Fruit fly (Drosophila melanogaster) whole organism, embryonic: ENCODE results near the gene Prx1.
A peak's percentile ranks its signal among the peaks of the same experiment; 100 is the strongest.

Source experiments
- Bgb ChIP-seq: fragments of 200-800 bp; sonication (Bioruptor generic); IDR thresholded peaks from 2 replicates; pipeline ENCODE4 v1.3.6; 2022; ENCODE audit warnings: missing biosample characterization, missing genetic modification characterization; ENCODE audit not compliant: partially characterized antibody
- CG10431 ChIP-seq: fragments of 200-800 bp; sonication (Bioruptor generic); optimal IDR thresholded peaks from 3 replicates; lab custom pipeline; 2018; ENCODE audit warnings: missing biosample characterization, mild to moderate bottlenecking, missing genetic modification characterization
- CG12942 ChIP-seq: fragments of 200-800 bp; sonication (Bioruptor generic); optimal IDR thresholded peaks from 3 replicates; lab custom pipeline; 2016; ENCODE audit warnings: missing biosample characterization, missing genetic modification characterization
- CG18262 ChIP-seq: fragments of 200-800 bp; optimal IDR thresholded peaks from 3 replicates; lab custom pipeline; 2019; ENCODE audit warnings: missing biosample characterization, mild to moderate bottlenecking, missing genetic modification characterization, moderate library complexity
- CG1832 ChIP-seq: fragments of 200-800 bp; sonication (Bioruptor generic); optimal IDR thresholded peaks from 2 replicates; lab custom pipeline; 2017; ENCODE audit warnings: missing biosample characterization, mild to moderate bottlenecking, missing genetic modification characterization, inconsistent platforms
- CG2199 ChIP-seq: fragments of 200-800 bp; sonication (Bioruptor generic); IDR thresholded peaks from 3 replicates; pipeline ENCODE4 v1.3.6; 2022; ENCODE audit warnings: missing biosample characterization, missing genetic modification characterization
- CG31365 ChIP-seq: fragments of 200-800 bp; sonication (Bioruptor generic); optimal IDR thresholded peaks from 2 replicates; lab custom pipeline; 2018; ENCODE audit warnings: missing biosample characterization, mild to moderate bottlenecking, missing genetic modification characterization
- CG3281 ChIP-seq: fragments of 200-800 bp; sonication (Bioruptor generic); optimal IDR thresholded peaks from 3 replicates; lab custom pipeline; 2017; ENCODE audit warnings: missing biosample characterization, mild to moderate bottlenecking, missing genetic modification characterization
- CG3838 ChIP-seq: fragments of 200-800 bp; sonication (Bioruptor generic); optimal IDR thresholded peaks from 3 replicates; lab custom pipeline; 2016; ENCODE audit warnings: missing biosample characterization, missing genetic modification characterization
- CG43689 ChIP-seq: fragments of 200-800 bp; sonication (Bioruptor generic); IDR thresholded peaks from 2 replicates; pipeline ENCODE4 v1.3.6; 2022; ENCODE audit warnings: missing biosample characterization, missing genetic modification characterization
- CG4820 ChIP-seq: fragments of 200-800 bp; sonication (Bioruptor generic); optimal IDR thresholded peaks from 3 replicates; lab custom pipeline; 2016; ENCODE audit warnings: missing biosample characterization, missing genetic modification characterization
- CG5180 ChIP-seq: fragments of 200-800 bp; sonication (Bioruptor generic); optimal IDR thresholded peaks from 3 replicates; lab custom pipeline; 2017; ENCODE audit warnings: missing biosample characterization, missing genetic modification characterization, mild to moderate bottlenecking, moderate library complexity, missing genetic modification reagents
- CG6254 ChIP-seq: fragments of 200-800 bp; sonication (Bioruptor generic); optimal IDR thresholded peaks from 3 replicates; lab custom pipeline; 2017; ENCODE audit warnings: mild to moderate bottlenecking, missing biosample characterization, missing genetic modification reagents, missing genetic modification characterization
- CG7357 ChIP-seq: fragments of 200-800 bp; sonication (Bioruptor generic); IDR thresholded peaks from 3 replicates; pipeline ENCODE4 v1.3.6; 2022; ENCODE audit warnings: missing biosample characterization, missing genetic modification characterization
- CG7556 ChIP-seq: fragments of 200-800 bp; sonication (Bioruptor generic); optimal IDR thresholded peaks from 2 replicates; lab custom pipeline; 2017; ENCODE audit warnings: missing biosample characterization, mild to moderate bottlenecking, missing genetic modification characterization
- CG7839 ChIP-seq: fragments of 200-800 bp; sonication (Bioruptor generic); optimal IDR thresholded peaks from 3 replicates; lab custom pipeline; 2018; ENCODE audit warnings: missing biosample characterization, mild to moderate bottlenecking, missing genetic modification characterization, moderate library complexity
- CG8478 ChIP-seq: fragments of >200 bp; optimal IDR thresholded peaks from 2 replicates; lab custom pipeline; 2018
- CG9609 ChIP-seq: fragments of 200-800 bp; sonication (Bioruptor generic); optimal IDR thresholded peaks from 3 replicates; lab custom pipeline; 2016; ENCODE audit warnings: missing biosample characterization, missing genetic modification characterization
- CHES-1-like ChIP-seq: fragments of 200-800 bp; sonication (Bioruptor generic); optimal IDR thresholded peaks from 2 replicates; lab custom pipeline; 2016; ENCODE audit warnings: missing biosample characterization, missing genetic modification characterization
- Dfd ChIP-seq, 2 experiments: fragments of >200 bp; optimal IDR thresholded peaks; 2 replicates each; lab custom pipeline; 2017; ENCODE audit warnings: missing biosample characterization in 2 of 2, missing genetic modification characterization in 2 of 2
- E2f1 ChIP-seq: fragments of 200-800 bp; sonication (Bioruptor generic); IDR thresholded peaks from 2 replicates; pipeline ENCODE4 v1.3.6; 2022; ENCODE audit warnings: missing biosample characterization, missing genetic modification characterization
- Eip74EF ChIP-seq, 2 experiments: fragments of 200-800 bp in 1 of 2; fragments of >200 bp in 1 of 2; sonication (Bioruptor generic) in 1 of 2; optimal IDR thresholded peaks; 2 replicates each; lab custom pipeline; 2017 to 2019; ENCODE audit warnings: missing biosample characterization in 2 of 2, missing genetic modification characterization in 2 of 2, mild to moderate bottlenecking in 1 of 2, moderate library complexity in 1 of 2
- HHEX ChIP-seq: fragments of 200-800 bp; sonication (Bioruptor generic); optimal IDR thresholded peaks from 3 replicates; lab custom pipeline; 2017; ENCODE audit warnings: missing biosample characterization, mild to moderate bottlenecking, missing genetic modification characterization, missing genetic modification reagents
- Hey ChIP-seq: fragments of 200-800 bp; sonication (Bioruptor generic); optimal IDR thresholded peaks from 3 replicates; lab custom pipeline; 2018; ENCODE audit warnings: missing biosample characterization, mild to moderate bottlenecking, missing genetic modification characterization
- Hmx ChIP-seq: fragments of 200-800 bp; sonication (Bioruptor generic); optimal IDR thresholded peaks from 2 replicates; lab custom pipeline; 2016; ENCODE audit warnings: missing biosample characterization, missing genetic modification characterization
- Taf1 ChIP-seq: fragments of 200-800 bp; sonication (Bioruptor generic); IDR thresholded peaks from 2 replicates; pipeline ENCODE4 v1.3.6; 2022; ENCODE audit warnings: missing biosample characterization, missing genetic modification characterization
- Xbp1 ChIP-seq: fragments of 200-800 bp; sonication (Bioruptor generic); optimal IDR thresholded peaks from 3 replicates; lab custom pipeline; 2016; ENCODE audit warnings: missing biosample characterization, mild to moderate bottlenecking, missing genetic modification characterization
- Xrp1 ChIP-seq: fragments of 200-800 bp; sonication (Bioruptor generic); IDR thresholded peaks from 2 replicates; pipeline ENCODE4 v1.3.6; 2022; ENCODE audit warnings: missing biosample characterization, missing genetic modification characterization
- abd-A ChIP-seq: fragments of 200-800 bp; sonication (Bioruptor generic); optimal IDR thresholded peaks from 3 replicates; lab custom pipeline; 2019; ENCODE audit warnings: missing biosample characterization, mild to moderate bottlenecking, missing genetic modification characterization, moderate library complexity
- ash1 ChIP-seq: fragments of 200-800 bp; sonication (Bioruptor generic); optimal IDR thresholded peaks from 2 replicates; lab custom pipeline; 2018; ENCODE audit warnings: missing biosample characterization, mild to moderate bottlenecking, missing genetic modification characterization
- bab2 ChIP-seq: fragments of 200-800 bp; sonication (Bioruptor generic); optimal IDR thresholded peaks from 2 replicates; lab custom pipeline; 2016; ENCODE audit warnings: missing biosample characterization, missing genetic modification characterization
- bbx ChIP-seq: fragments of 200-800 bp; sonication (Bioruptor generic); IDR thresholded peaks from 2 replicates; pipeline ENCODE4 v1.3.6; 2022; ENCODE audit warnings: missing biosample characterization, missing genetic modification characterization; ENCODE audit not compliant: partially characterized antibody
- br ChIP-seq: fragments of >200 bp; optimal IDR thresholded peaks from 2 replicates; lab custom pipeline; 2017
- crp ChIP-seq, 2 experiments: fragments of 200-800 bp; sonication (Bioruptor generic); optimal IDR thresholded peaks; 2 replicates in 1 of 2; 3 replicates in 1 of 2; lab custom pipeline; 2017; ENCODE audit warnings: missing biosample characterization in 2 of 2, missing genetic modification characterization in 2 of 2, mild to moderate bottlenecking in 1 of 2, moderate library complexity in 1 of 2
- danr ChIP-seq: fragments of 200-800 bp; sonication (Bioruptor generic); IDR thresholded peaks from 2 replicates; pipeline ENCODE4 v1.3.6; 2022; ENCODE audit warnings: missing biosample characterization, missing genetic modification characterization
- disco-r ChIP-seq: fragments of 200-800 bp; sonication (Bioruptor generic); optimal IDR thresholded peaks from 2 replicates; lab custom pipeline; 2016; ENCODE audit warnings: missing biosample characterization, missing genetic modification characterization
- dmrt11E ChIP-seq: fragments of 200-800 bp; sonication (Bioruptor generic); optimal IDR thresholded peaks from 3 replicates; lab custom pipeline; 2018; ENCODE audit warnings: missing biosample characterization, mild to moderate bottlenecking, missing genetic modification characterization, moderate library complexity
- dmrt99B ChIP-seq: fragments of 200-800 bp; sonication (Bioruptor generic); optimal IDR thresholded peaks from 2 replicates; lab custom pipeline; 2018; ENCODE audit warnings: missing biosample characterization, mild to moderate bottlenecking, missing genetic modification characterization, moderate library complexity
- esg ChIP-seq: fragments of 200-800 bp; sonication (Bioruptor generic); conservative IDR thresholded peaks from 2 replicates; pipeline ENCODE4 v1.3.6; 2022; ENCODE audit warnings: missing biosample characterization, missing genetic modification characterization
- ftz-f1 ChIP-seq: fragments of 200-800 bp; sonication (Bioruptor generic); optimal IDR thresholded peaks from 2 replicates; lab custom pipeline; 2016; ENCODE audit warnings: missing biosample characterization, missing genetic modification characterization
- grn ChIP-seq: fragments of 200-800 bp; sonication (Bioruptor generic); optimal IDR thresholded peaks from 3 replicates; lab custom pipeline; 2017; ENCODE audit warnings: missing biosample characterization, missing genetic modification characterization
- hb ChIP-seq: fragments of 200-800 bp; sonication (Bioruptor generic); IDR thresholded peaks from 3 replicates; pipeline ENCODE4 v1.3.6; 2022; ENCODE audit warnings: missing biosample characterization, missing genetic modification characterization; ENCODE audit not compliant: partially characterized antibody
- ken ChIP-seq: fragments of 200-800 bp; sonication (Bioruptor generic); IDR thresholded peaks from 3 replicates; pipeline ENCODE4 v1.3.6; 2022; ENCODE audit warnings: missing biosample characterization, missing genetic modification characterization
- psq ChIP-seq: fragments of 200-800 bp; sonication (Bioruptor generic); optimal IDR thresholded peaks from 2 replicates; lab custom pipeline; 2017; ENCODE audit warnings: missing biosample characterization, missing genetic modification characterization
- sim ChIP-seq: fragments of 200-800 bp; sonication (Bioruptor generic); IDR thresholded peaks from 2 replicates; pipeline ENCODE4 v1.3.6; 2022; ENCODE audit warnings: missing biosample characterization, missing genetic modification characterization
- sisA ChIP-seq: fragments of 200-800 bp; sonication (Bioruptor generic); IDR thresholded peaks from 2 replicates; pipeline ENCODE4 v1.3.6; 2022; ENCODE audit warnings: missing biosample characterization, missing genetic modification characterization
- slp2 ChIP-seq: fragments of 200-800 bp; sonication (Bioruptor generic); optimal IDR thresholded peaks from 2 replicates; lab custom pipeline; 2016; ENCODE audit warnings: missing biosample characterization, missing genetic modification characterization
- sug ChIP-seq: fragments of 200-800 bp; optimal IDR thresholded peaks from 2 replicates; lab custom pipeline; 2019; ENCODE audit warnings: missing biosample characterization, mild to moderate bottlenecking, missing genetic modification characterization, moderate library complexity
- trem ChIP-seq: fragments of 200-800 bp; optimal IDR thresholded peaks from 3 replicates; lab custom pipeline; 2019; ENCODE audit warnings: missing biosample characterization, mild to moderate bottlenecking, missing genetic modification characterization, moderate library complexity
- wek ChIP-seq: fragments of 200-800 bp; sonication (Bioruptor generic); optimal IDR thresholded peaks from 3 replicates; lab custom pipeline; 2018; ENCODE audit warnings: missing biosample characterization, mild to moderate bottlenecking, missing genetic modification characterization, moderate library complexity
- zf30C ChIP-seq: fragments of 200-800 bp; sonication (Bioruptor generic); optimal IDR thresholded peaks from 3 replicates; lab custom pipeline; 2018; ENCODE audit warnings: missing biosample characterization, mild to moderate bottlenecking, missing genetic modification characterization

The Prx1 gene

DNA sequence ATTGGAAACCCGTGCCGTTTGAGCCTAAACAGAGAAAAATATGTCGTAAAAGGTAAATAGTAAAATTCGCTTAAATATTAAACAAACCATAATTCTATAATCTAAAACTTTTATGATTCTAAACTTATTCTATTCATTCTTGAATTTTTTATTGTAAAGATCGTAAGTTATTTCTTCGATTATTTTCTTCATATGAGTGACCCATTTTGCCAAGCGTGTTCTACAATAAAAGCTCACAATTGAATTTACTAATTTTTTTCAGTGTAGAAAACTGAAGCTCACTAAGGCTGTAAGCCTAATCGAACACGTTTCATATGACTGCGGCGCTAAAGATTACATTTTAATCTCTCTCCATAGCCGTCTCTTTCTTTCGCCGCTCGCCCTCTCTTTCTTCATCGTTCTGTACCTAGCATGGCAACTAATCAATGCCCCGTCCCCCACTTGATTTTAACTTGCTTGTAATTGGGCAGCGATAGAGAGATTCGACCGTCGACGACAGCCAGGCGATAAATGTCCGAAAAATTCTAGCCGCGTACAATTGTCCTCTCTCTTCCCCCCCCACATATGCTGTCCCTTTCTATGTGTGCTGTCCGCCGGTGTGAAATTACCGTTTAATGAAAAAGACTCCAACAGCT, 35.8 kb upstream of the Prx1 start (continued):
- TF ChIP-seq bbx (no peak), CG18262 (peak; percentile 9), CG31365 (tag; lab: Kevin White, UChicago) (no peak), hb (GFP tag; lab: Robert Waterston, UW) (no peak), sug (peak; percentile 15), dmrt11E (tag; lab: Kevin White, UChicago) (peak; percentile 29), CG6254 (GFP tag; lab: Kevin White, UChicago) (peak; percentile 46), Eip74EF (GFP tag; optimal IDR thresholded peaks at IDR 0.05; lab: Kevin White, UChicago) (no peak), CG4820 (GFP tag; lab: Kevin White, UChicago) (peak; percentile 15), ken (GFP tag; lab: Robert Waterston, UW) (no peak), CG7839 (tag; lab: Kevin White, UChicago) (peak; percentile 20), Taf1 (GFP tag; lab: Robert Waterston, UW) (no peak), CG9609 (GFP tag; lab: Kevin White, UChicago) (no peak), danr (GFP tag; lab: Robert Waterston, UW) (no peak), CG12942 (GFP tag; lab: Kevin White, UChicago) (no peak), sisA (GFP tag; lab: Robert Waterston, UW) (no peak), esg (GFP tag; lab: Robert Waterston, UW) (no peak), Dfd (GFP tag; optimal IDR thresholded peaks at IDR 0.05; lab: Kevin White, UChicago) (no peak), slp2 (GFP tag; lab: Kevin White, UChicago) (no peak), dmrt99B (tag; lab: Kevin White, UChicago) (peak; percentile 5), abd-A (tag; lab: Kevin White, UChicago) (peak; percentile 14), CG5180 (no peak), CG7357 (GFP tag; lab: Robert Waterston, UW) (no peak), grn (peak; percentile 25), E2f1 (GFP tag; lab: Robert Waterston, UW) (no peak), Xrp1 (GFP tag; lab: Robert Waterston, UW) (0 out of 2 replicates have a peak, but pooled peaks have one; percentile 28), HHEX (no peak), psq (GFP tag; lab: Kevin White, UChicago) (no peak), Bgb (0 out of 2 replicates have a peak, but pooled peaks have one; percentile 10), Hey (tag; lab: Kevin White, UChicago) (no peak), CHES-1-like (GFP tag; lab: Kevin White, UChicago) (no peak), CG2199 (GFP tag; lab: Robert Waterston, UW) (0 out of 3 replicates have a peak, but pooled peaks have one; percentile 45), Hmx (no peak), zf30C (GFP tag; lab: Kevin White, UChicago) (no peak), disco-r (GFP tag; lab: Kevin White, UChicago) (no peak), CG3838 (GFP tag; lab: Kevin White, UChicago) (no peak), CG7556 (GFP tag; lab: Kevin White, UChicago) (no peak), CG1832 (GFP tag; lab: Kevin White, UChicago) (peak; percentile 47), CG10431 (GFP tag; lab: Kevin White, UChicago) (no peak), trem (no peak), bab2 (GFP tag; lab: Kevin White, UChicago) (no peak), CG43689 (GFP tag; lab: Robert Waterston, UW) (no peak), ftz-f1 (GFP tag; lab: Kevin White, UChicago) (no peak), CG3281 (GFP tag; lab: Kevin White, UChicago) (peak; percentile 10), Xbp1 (no peak), crp (GFP tag; optimal IDR thresholded peaks at IDR 0.05; lab: Kevin White, UChicago) (no peak), ash1 (GFP tag; lab: Kevin White, UChicago) (no peak), br (lab: Kevin White, UChicago) (no peak), sim (GFP tag; lab: Robert Waterston, UW) (no peak), CG8478 (lab: Kevin White, UChicago) (no peak), wek (GFP tag; lab: Kevin White, UChicago) (no peak)
